Fruit fly (Drosophila melanogaster): ENCODE measurements around the gene Or10a.

The Or10a gene

DNA sequence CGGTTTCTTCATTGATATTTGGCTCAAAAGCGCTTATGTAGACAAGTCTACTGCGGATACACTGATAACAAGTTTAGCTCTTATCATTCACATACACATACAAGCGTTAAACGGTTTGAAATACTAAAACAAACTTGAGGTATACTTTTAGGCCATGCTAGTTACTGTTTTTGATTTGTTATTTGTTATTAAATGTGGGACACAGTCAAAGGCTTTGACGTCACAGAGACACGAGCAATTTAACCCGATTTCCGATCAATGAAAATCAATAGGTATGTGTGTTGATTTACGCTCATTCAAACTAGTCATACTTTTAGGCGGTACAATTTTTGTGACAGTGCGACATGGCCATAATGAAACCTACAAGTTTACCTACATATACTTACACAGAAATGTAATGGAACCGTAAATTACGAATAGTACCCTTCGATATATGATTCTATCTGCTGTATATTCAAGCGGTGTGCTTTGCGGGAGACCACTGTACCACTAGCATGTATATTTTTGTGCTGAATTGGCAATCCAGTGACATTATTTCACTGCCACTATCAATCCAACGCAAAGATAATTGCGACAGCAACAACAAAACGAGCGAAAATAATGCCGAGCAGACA lies 29.7 kb upstream of the Or10a start (continued):
- TF ChIP-seq CG15336 (GFP tag; IDR thresholded peaks at IDR 0.05) (peak; percentile 80), Hr38 (GFP tag; optimal IDR thresholded peaks at IDR 0.05) (no peak), CG32006 (GFP tag; optimal IDR thresholded peaks at IDR 0.05) (peak; percentile 86), CG8319 (GFP tag; optimal IDR thresholded peaks at IDR 0.05) (peak; percentile 74), CG11902 (GFP tag; optimal IDR thresholded peaks at IDR 0.05) (peak; percentile 79), pdm3 (GFP tag; optimal IDR thresholded peaks at IDR 0.05) (peak; percentile 89), Hr4 (GFP tag; optimal IDR thresholded peaks at IDR 0.05) (peak; percentile 84), Blimp-1 (GFP tag; optimal IDR thresholded peaks at IDR 0.05) (peak; percentile 26), Eip93F (GFP tag; optimal IDR thresholded peaks at IDR 0.05) (no peak), Sox102F (GFP tag; optimal IDR thresholded peaks at IDR 0.05) (peak; percentile 77), spab (GFP tag; optimal IDR thresholded peaks at IDR 0.05) (peak; percentile 39), CG10631 (GFP tag; optimal IDR thresholded peaks at IDR 0.05) (peak; percentile 73), Sox15 (GFP tag; optimal IDR thresholded peaks at IDR 0.05) (peak; percentile 75), svp (GFP tag) (peak; percentile 91), dsx (GFP tag; optimal IDR thresholded peaks at IDR 0.05; ENCODE audit: poor library complexity, severe bottlenecking) (peak; percentile 59), CG8119 (GFP tag; IDR thresholded peaks at IDR 0.05) (peak; percentile 79; the same call in 2 of the 3 replicates), Smox (GFP tag; optimal IDR thresholded peaks at IDR 0.05) (peak; percentile 78), Eip75B (GFP tag; optimal IDR thresholded peaks at IDR 0.05) (peak; percentile 42), salr (GFP tag; optimal IDR thresholded peaks at IDR 0.05) (peak; percentile 37 to 59), CG11294 (GFP tag; IDR thresholded peaks at IDR 0.05) (peak; percentile 87), Sox14 (GFP tag; optimal IDR thresholded peaks at IDR 0.05) (peak; percentile 86), CG16779 (tag; optimal IDR thresholded peaks at IDR 0.05) (peak; percentile 66), acj6 (GFP tag; optimal IDR thresholded peaks at IDR 0.05) (peak; percentile 85), CG6808 (GFP tag; optimal IDR thresholded peaks at IDR 0.05) (peak; percentile 26), esn (GFP tag; optimal IDR thresholded peaks at IDR 0.05) (peak; percentile 83), vri (GFP tag; optimal IDR thresholded peaks at IDR 0.05) (peak; percentile 76), dac (GFP tag; optimal IDR thresholded peaks at IDR 0.05) (peak; percentile 63), Lpt (GFP tag; optimal IDR thresholded peaks at IDR 0.05) (peak; percentile 64), cyc (GFP tag; optimal IDR thresholded peaks at IDR 0.05) (peak; percentile 86)

DNA sequence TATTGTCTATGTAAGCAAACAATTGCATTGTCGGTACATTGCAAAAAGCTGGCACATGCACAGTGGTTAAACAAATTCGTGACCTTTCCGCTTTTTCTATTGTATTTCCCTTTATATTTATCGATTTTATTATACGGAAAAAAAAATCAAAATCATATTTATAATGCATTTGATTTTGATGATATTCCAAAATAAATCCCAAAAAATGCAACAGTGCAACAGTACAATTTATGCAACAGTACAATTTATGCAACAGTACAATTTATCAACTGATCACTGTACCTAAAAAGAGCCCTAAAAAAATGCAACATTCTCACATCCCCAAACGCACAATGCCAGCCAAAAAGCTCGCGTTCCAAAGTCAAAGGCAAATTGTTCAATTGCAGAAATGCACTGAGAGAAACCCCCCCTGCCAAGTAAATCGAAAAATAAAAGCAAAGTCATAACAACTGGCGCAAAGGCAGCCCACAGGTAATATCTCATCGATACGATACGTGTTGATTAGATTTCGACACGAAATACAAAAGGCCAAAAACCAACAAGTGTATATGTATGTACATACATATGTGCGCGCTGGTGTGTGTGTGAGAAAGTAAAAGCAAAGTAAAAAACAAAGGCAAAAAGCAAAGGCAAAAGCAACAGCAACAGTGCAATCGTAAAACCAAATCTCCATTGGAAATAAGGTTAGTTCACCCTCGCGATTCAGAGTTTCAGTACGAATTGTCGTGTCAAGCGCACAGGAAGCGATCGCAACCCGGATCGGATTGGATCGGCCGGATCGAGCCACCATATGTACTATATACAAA lies 24.8 kb upstream of the Or10a start, which contains the start of gene Sk1:
Gene Sk1, plus strand, starts transcription at position 711 of the 806 bp plus-strand sequence.
- peak; percentile 26 for TF ChIP-seq Smox (GFP tag; optimal IDR thresholded peaks at IDR 0.05)
- TF ChIP-seq esn (GFP tag; optimal IDR thresholded peaks at IDR 0.05), result peak; percentile 33
- peak; percentile 45 for TF ChIP-seq Met (GFP tag; optimal IDR thresholded peaks at IDR 0.05)
- TF ChIP-seq CG6163 (GFP tag; IDR thresholded peaks at IDR 0.05), result peak; percentile 55; the same call in 1 of the 3 replicates
- 0 out of 3 replicates have a peak, but pooled peaks have one; percentile 27 for TF ChIP-seq CG8119 (GFP tag; IDR thresholded peaks at IDR 0.05)
- TF ChIP-seq CG34406 (GFP tag; optimal IDR thresholded peaks at IDR 0.05), result peak; percentile 37
- TF ChIP-seq CG8632 (GFP tag; optimal IDR thresholded peaks at IDR 0.05), result peak; percentile 9
- peak; percentile 35; the same call in 1 of the 2 replicates for TF ChIP-seq CG15336 (GFP tag; IDR thresholded peaks at IDR 0.05)
- TF ChIP-seq CG7368 (GFP tag; optimal IDR thresholded peaks at IDR 0.05), result no peak
- peak; percentile 28 for TF ChIP-seq Hr39 (GFP tag; optimal IDR thresholded peaks at IDR 0.05)
- TF ChIP-seq topi (GFP tag; optimal IDR thresholded peaks at IDR 0.05), result peak; percentile 33
- TF ChIP-seq CG11294 (GFP tag; IDR thresholded peaks at IDR 0.05), result 0 out of 2 replicates have a peak, but pooled peaks have one; percentile 21
- peak; percentile 46 for TF ChIP-seq Eip78C (GFP tag)
- peak; percentile 74 for TF ChIP-seq vri (GFP tag; optimal IDR thresholded peaks at IDR 0.05)
- no peak for TF ChIP-seq CG9139 (GFP tag; optimal IDR thresholded peaks at IDR 0.05)
- TF ChIP-seq CG11762 (GFP tag; optimal IDR thresholded peaks at IDR 0.05; ENCODE audit: insufficient read depth), result no peak
- peak; percentile 19 for TF ChIP-seq CG31627 (GFP tag; optimal IDR thresholded peaks at IDR 0.05)
- TF ChIP-seq pdm3 (GFP tag; optimal IDR thresholded peaks at IDR 0.05), result peak; percentile 12
- TF ChIP-seq acj6 (GFP tag; optimal IDR thresholded peaks at IDR 0.05), result peak; percentile 7
- TF ChIP-seq Hr4 (GFP tag; optimal IDR thresholded peaks at IDR 0.05), result peak; percentile 27
- peak; percentile 5 for TF ChIP-seq Blimp-1 (GFP tag; optimal IDR thresholded peaks at IDR 0.05)
- no peak for TF ChIP-seq CG4318 (GFP tag; optimal IDR thresholded peaks at IDR 0.05)
- no peak for TF ChIP-seq Sox14 (GFP tag; optimal IDR thresholded peaks at IDR 0.05)
- no peak for TF ChIP-seq Eip75B (GFP tag; optimal IDR thresholded peaks at IDR 0.05)
- peak; percentile 44 for TF ChIP-seq cyc (GFP tag; optimal IDR thresholded peaks at IDR 0.05)
- TF ChIP-seq OdsH (GFP tag; optimal IDR thresholded peaks at IDR 0.05), result peak; percentile 14
- no peak for TF ChIP-seq achi (GFP tag; optimal IDR thresholded peaks at IDR 0.05)
- peak; percentile 27 for TF ChIP-seq CG32006 (GFP tag; optimal IDR thresholded peaks at IDR 0.05)
- peak; percentile 35 for TF ChIP-seq net (GFP tag; optimal IDR thresholded peaks at IDR 0.05)
- TF ChIP-seq Lpt (GFP tag; optimal IDR thresholded peaks at IDR 0.05), result peak; percentile 16
- no peak for TF ChIP-seq Sox102F (GFP tag; optimal IDR thresholded peaks at IDR 0.05)
- TF ChIP-seq CG3919 (GFP tag; optimal IDR thresholded peaks at IDR 0.05), result peak; percentile 19
- TF ChIP-seq svp (GFP tag), result peak; percentile 74

Measured in whole organism, prepupa.